Fruit fly (Drosophila melanogaster): ENCODE data around the gene Tm2.

Tm2 gene

dm6 chr3R:15286024-15286692 is 23.8 kb upstream of the Tm2 start (continued):
- TF ChIP-seq CG8359 (GFP tag; optimal IDR thresholded peaks at IDR 0.05; ENCODE audit: borderline replicate concordance) (no peak), CG34376 (GFP tag; optimal IDR thresholded peaks at IDR 0.05) (peak; percentile 78), CG10959 (GFP tag; IDR thresholded peaks at IDR 0.05) (no peak), Neu2 (GFP tag; optimal IDR thresholded peaks at IDR 0.05; ENCODE audit: borderline replicate concordance) (no peak), CG31388 (GFP tag; optimal IDR thresholded peaks at IDR 0.05) (no peak), Trl (optimal IDR thresholded peaks at IDR 0.05) (peak; percentile 44 to 81), Trl (GFP tag; optimal IDR thresholded peaks at IDR 0.05) (peak; percentile 58), Hmx (GFP tag; optimal IDR thresholded peaks at IDR 0.05) (no peak), twi (tag; optimal IDR thresholded peaks at IDR 0.05) (no peak), CG6272 (GFP tag; IDR thresholded peaks at IDR 0.05) (no peak), crol (GFP tag; IDR thresholded peaks at IDR 0.05) (no peak), BtbVII (GFP tag; optimal IDR thresholded peaks at IDR 0.05) (no peak), CG10654 (GFP tag; optimal IDR thresholded peaks at IDR 0.05) (no peak), lilli (GFP tag; optimal IDR thresholded peaks at IDR 0.05) (no peak), Hr3 (GFP tag; optimal IDR thresholded peaks at IDR 0.05) (no peak), CG1602 (GFP tag; optimal IDR thresholded peaks at IDR 0.05) (no peak), tup (GFP tag; optimal IDR thresholded peaks at IDR 0.05) (no peak), crc (GFP tag; optimal IDR thresholded peaks at IDR 0.05) (no peak), Atf3 (GFP tag; optimal IDR thresholded peaks at IDR 0.05) (no peak), onecut (GFP tag; IDR thresholded peaks at IDR 0.05) (no peak), Dfd (GFP tag; optimal IDR thresholded peaks at IDR 0.05) (no peak), repo (GFP tag; optimal IDR thresholded peaks at IDR 0.05) (no peak), Stat92E (GFP tag; optimal IDR thresholded peaks at IDR 0.05) (no peak), grn (GFP tag; optimal IDR thresholded peaks at IDR 0.05) (peak; percentile 60), Camta (GFP tag; optimal IDR thresholded peaks at IDR 0.05) (no peak), CrebB (tag; optimal IDR thresholded peaks at IDR 0.05) (no peak), CG11696 (GFP tag; IDR thresholded peaks at IDR 0.05) (no peak), toy (GFP tag; IDR thresholded peaks at IDR 0.05) (no peak), ato (GFP tag; IDR thresholded peaks at IDR 0.05; ENCODE audit: partially characterized antibody) (no peak), CG12219 (GFP tag; optimal IDR thresholded peaks at IDR 0.05) (no peak), Xrp1 (GFP tag; IDR thresholded peaks at IDR 0.05) (no peak), Meics (GFP tag; optimal IDR thresholded peaks at IDR 0.05) (no peak), CG9876 (GFP tag; optimal IDR thresholded peaks at IDR 0.05) (no peak), CG5953 (GFP tag; IDR thresholded peaks at IDR 0.05) (no peak), ken (GFP tag; IDR thresholded peaks at IDR 0.05) (no peak), Fer2 (tag; optimal IDR thresholded peaks at IDR 0.05) (no peak), ap (GFP tag; IDR thresholded peaks at IDR 0.05) (no peak), Aef1 (GFP tag; IDR thresholded peaks at IDR 0.05) (no peak), amos (GFP tag; IDR thresholded peaks at IDR 0.05; ENCODE audit: partially characterized antibody) (no peak), dpn (GFP tag; optimal IDR thresholded peaks at IDR 0.05) (peak in 1 of 2 experiments; percentile 15), CG10274 (GFP tag; optimal IDR thresholded peaks at IDR 0.05) (no peak), CG1792 (GFP tag; optimal IDR thresholded peaks at IDR 0.05) (peak; percentile 8), CG18764 (GFP tag; optimal IDR thresholded peaks at IDR 0.05) (no peak), CG2678 (tag; optimal IDR thresholded peaks at IDR 0.05) (no peak), CG13624 (GFP tag; optimal IDR thresholded peaks at IDR 0.05) (peak; percentile 3), Jarid2 (GFP tag; optimal IDR thresholded peaks at IDR 0.05) (no peak), kay (GFP tag; optimal IDR thresholded peaks at IDR 0.05) (peak; percentile 32), NC2β (GFP tag; optimal IDR thresholded peaks at IDR 0.05) (no peak), Mes4 (GFP tag; optimal IDR thresholded peaks at IDR 0.05) (no peak), Sox102F (GFP tag; optimal IDR thresholded peaks at IDR 0.05) (no peak), NC2α (GFP tag; optimal IDR thresholded peaks at IDR 0.05) (no peak), dimm (GFP tag; IDR thresholded peaks at IDR 0.05) (no peak)
